Worm (Caenorhabditis elegans) whole organism, midembryonic: Measurements from ENCODE around the gene suex-1.

Experiments
- T22C8.4 ChIP-seq: fragments of 200-800 bp; sonication (Bioruptor generic); IDR thresholded peaks from 2 replicates; pipeline ENCODE4 v1.3.6; 2022; ENCODE audit warnings: missing genetic modification characterization, missing compliant biosample characterization
- cog-1 ChIP-seq: sonication (generic microtip); optimal IDR thresholded peaks from 2 replicates; lab custom pipeline; 2016; ENCODE audit warnings: missing genetic modification characterization, missing compliant biosample characterization
- flt-1 ChIP-seq: fragments of 200-800 bp; sonication (Bioruptor generic); IDR thresholded peaks from 2 replicates; pipeline ENCODE4 v1.3.6; 2022; ENCODE audit warnings: missing genetic modification characterization, missing compliant biosample characterization
- klf-2 ChIP-seq: fragments of 200-800 bp; sonication (Bioruptor generic); conservative IDR thresholded peaks from 2 replicates; pipeline ENCODE4 v1.3.6; 2022; ENCODE audit warnings: missing genetic modification reagents, missing genetic modification characterization, missing compliant biosample characterization
- med-1 ChIP-seq: sonication (generic microtip); optimal IDR thresholded peaks from 2 replicates; lab custom pipeline; 2017; ENCODE audit warnings: missing genetic modification characterization, mild to moderate bottlenecking, missing compliant biosample characterization, antibody characterized with exemption, missing genetic modification reagents; ENCODE audit not compliant: insufficient read depth
- ref-1 ChIP-seq: fragments of 200-800 bp; sonication (Bioruptor generic); conservative IDR thresholded peaks from 2 replicates; pipeline ENCODE4 v1.3.6; 2022; ENCODE audit warnings: missing genetic modification reagents, missing genetic modification characterization, missing compliant biosample characterization
- tab-1 ChIP-seq: fragments of 200-800 bp; sonication (Bioruptor generic); IDR thresholded peaks from 2 replicates; pipeline ENCODE4 v1.3.6; 2022; ENCODE audit warnings: missing genetic modification characterization, missing compliant biosample characterization
- ztf-23 ChIP-seq: fragments of 200-800 bp; sonication (Bioruptor generic); IDR thresholded peaks from 2 replicates; pipeline ENCODE4 v1.3.6; 2022; ENCODE audit warnings: missing genetic modification reagents, missing genetic modification characterization, missing compliant biosample characterization
- ztf-29 ChIP-seq: fragments of 200-800 bp; sonication (Bioruptor generic); IDR thresholded peaks from 2 replicates; pipeline ENCODE4 v1.3.6; 2022; ENCODE audit warnings: missing genetic modification reagents, missing genetic modification characterization, missing compliant biosample characterization

ce11 chrII:5447381-5447780, 50.7 kb downstream of the suex-1 start, which contains the start of gene cex-1:
- TF ChIP-seq ref-1 (GFP tag; lab: Robert Waterston, UW) (no peak), med-1 (GFP tag; lab: Kevin White, UChicago) (no peak), klf-2 (GFP tag; lab: Robert Waterston, UW) (no peak), cog-1 (tag; lab: Kevin White, UChicago) (no peak), T22C8.4 (GFP tag; lab: Robert Waterston, UW) (no peak), ztf-29 (no peak), flt-1 (GFP tag; lab: Robert Waterston, UW) (no peak), ztf-23 (no peak), tab-1 (GFP tag; lab: Robert Waterston, UW) (no peak)
